Worm (Caenorhabditis elegans) whole organism, L2 larva: ENCODE results near the gene str-254.

ENCODE experiments used
- C34F6.9 ChIP-seq: fragments of 150-350 bp; optimal IDR thresholded peaks from 2 replicates; lab custom pipeline; 2014; ENCODE audit warnings: missing biosample characterization, missing genetic modification characterization
- F13H6.1 ChIP-seq: sonication (generic microtip); optimal IDR thresholded peaks from 2 replicates; lab custom pipeline; 2016; ENCODE audit warnings: missing genetic modification characterization, missing compliant biosample characterization
- R02D3.7 ChIP-seq: fragments of 150-350 bp; optimal IDR thresholded peaks from 2 replicates; lab custom pipeline; 2014; ENCODE audit warnings: missing biosample characterization, missing genetic modification characterization
- Y55F3AM.14 ChIP-seq: fragments of 200-800 bp; sonication (Bioruptor generic); optimal IDR thresholded peaks from 2 replicates; lab custom pipeline; 2018; ENCODE audit warnings: mild to moderate bottlenecking, missing genetic modification characterization, missing compliant biosample characterization
- alr-1 ChIP-seq: fragments of 150-350 bp; optimal IDR thresholded peaks from 2 replicates; lab custom pipeline; 2014; ENCODE audit warnings: missing biosample characterization, missing genetic modification characterization
- ama-1 ChIP-seq: fragments of 150-350 bp; optimal IDR thresholded peaks from 2 replicates; lab custom pipeline; 2018; ENCODE audit warnings: inconsistent platforms
- blmp-1 ChIP-seq: sonication (generic microtip); optimal IDR thresholded peaks from 2 replicates; lab custom pipeline; 2017; ENCODE audit warnings: missing genetic modification characterization, mild to moderate bottlenecking, missing compliant biosample characterization, antibody characterized with exemption, moderate library complexity; ENCODE audit not compliant: insufficient read depth
- ceh-16 ChIP-seq: fragments of 150-350 bp; optimal IDR thresholded peaks from 2 replicates; lab custom pipeline; 2014; ENCODE audit warnings: missing biosample characterization, missing genetic modification characterization
- dmd-4 ChIP-seq: sonication (generic microtip); optimal IDR thresholded peaks from 2 replicates; lab custom pipeline; 2017; ENCODE audit warnings: missing biosample characterization, missing genetic modification characterization
- egl-27 ChIP-seq: sonication (generic microtip); optimal IDR thresholded peaks from 3 replicates; lab custom pipeline; 2017; ENCODE audit warnings: missing biosample characterization, missing genetic modification reagents, missing genetic modification characterization
- elt-3 ChIP-seq: sonication (generic microtip); optimal IDR thresholded peaks from 2 replicates; lab custom pipeline; 2017; ENCODE audit warnings: missing biosample characterization, missing genetic modification characterization
- fos-1 ChIP-seq: fragments of 150-350 bp; optimal IDR thresholded peaks from 2 replicates; lab custom pipeline; 2014; ENCODE audit warnings: missing biosample characterization, missing genetic modification characterization
- gmeb-1 ChIP-seq: fragments of 150-350 bp; optimal IDR thresholded peaks from 2 replicates; lab custom pipeline; 2014; ENCODE audit warnings: missing biosample characterization, missing genetic modification characterization
- lin-11 ChIP-seq: fragments of 150-350 bp; sonication (generic microtip); optimal IDR thresholded peaks from 2 replicates; lab custom pipeline; 2014; ENCODE audit warnings: missing biosample characterization, missing genetic modification characterization, inconsistent platforms, mixed read lengths
- lin-13 ChIP-seq: fragments of 150-350 bp; optimal IDR thresholded peaks from 2 replicates; lab custom pipeline; 2014; ENCODE audit warnings: missing biosample characterization, missing genetic modification reagents, missing genetic modification characterization
- lin-39 ChIP-seq: fragments of 150-350 bp; optimal IDR thresholded peaks from 2 replicates; lab custom pipeline; 2014; ENCODE audit warnings: missing biosample characterization, missing genetic modification reagents, missing genetic modification characterization
- lsy-2 ChIP-seq, 2 experiments: fragments of 150-350 bp in 1 of 2; sonication (generic microtip) in 1 of 2; optimal IDR thresholded peaks; 2 replicates each; lab custom pipeline; 2014 to 2017; ENCODE audit warnings: missing biosample characterization in 2 of 2, missing genetic modification characterization in 2 of 2
- mab-5 ChIP-seq: fragments of 150-350 bp; optimal IDR thresholded peaks from 2 replicates; lab custom pipeline; 2014; ENCODE audit warnings: missing biosample characterization, missing genetic modification characterization
- mbf-1 ChIP-seq: sonication (generic microtip); optimal IDR thresholded peaks from 2 replicates; lab custom pipeline; 2017; ENCODE audit warnings: missing biosample characterization, missing genetic modification characterization
- mdl-1 ChIP-seq, 2 experiments: fragments of 150-350 bp in 1 of 2; sonication (generic microtip) in 1 of 2; optimal IDR thresholded peaks; 2 replicates each; lab custom pipeline; 2017; ENCODE audit warnings: missing biosample characterization in 2 of 2, missing genetic modification characterization in 2 of 2
- nhr-11 ChIP-seq: fragments of 150-350 bp; optimal IDR thresholded peaks from 2 replicates; lab custom pipeline; 2014; ENCODE audit warnings: missing biosample characterization, missing genetic modification characterization
- nhr-12 ChIP-seq: fragments of 150-350 bp; optimal IDR thresholded peaks from 2 replicates; lab custom pipeline; 2014; ENCODE audit warnings: missing biosample characterization, missing genetic modification characterization
- nhr-129 ChIP-seq: fragments of 150-350 bp; optimal IDR thresholded peaks from 2 replicates; lab custom pipeline; 2014; ENCODE audit warnings: missing biosample characterization, missing genetic modification characterization
- nhr-21 ChIP-seq: fragments of 150-350 bp; optimal IDR thresholded peaks from 2 replicates; lab custom pipeline; 2014; ENCODE audit warnings: missing biosample characterization, missing genetic modification characterization
- nhr-25 ChIP-seq: fragments of 150-350 bp; sonication (generic microtip); optimal IDR thresholded peaks from 3 replicates; lab custom pipeline; 2014; ENCODE audit warnings: missing biosample characterization, missing genetic modification characterization
- nhr-6 ChIP-seq: fragments of 150-350 bp; optimal IDR thresholded peaks from 2 replicates; lab custom pipeline; 2014; ENCODE audit warnings: missing biosample characterization, missing genetic modification characterization
- sem-4 ChIP-seq: fragments of 150-350 bp; optimal IDR thresholded peaks from 2 replicates; lab custom pipeline; 2014; ENCODE audit warnings: missing biosample characterization, missing genetic modification reagents, missing genetic modification characterization
- skn-1 ChIP-seq: sonication (generic microtip); optimal IDR thresholded peaks from 2 replicates; lab custom pipeline; 2017; ENCODE audit warnings: missing biosample characterization, missing genetic modification characterization
- sma-3 ChIP-seq: sonication (generic microtip); optimal IDR thresholded peaks from 2 replicates; lab custom pipeline; 2016; ENCODE audit warnings: missing genetic modification reagents, missing genetic modification characterization, missing compliant biosample characterization
- sma-9 ChIP-seq, 2 experiments: fragments of 150-350 bp in 1 of 2; sonication (generic microtip) in 1 of 2; optimal IDR thresholded peaks; 2 replicates each; lab custom pipeline; 2014 to 2016; ENCODE audit warnings: missing genetic modification characterization in 2 of 2, mild to moderate bottlenecking in 1 of 2, missing biosample characterization in 1 of 2, missing compliant biosample characterization in 1 of 2, missing genetic modification reagents in 1 of 2, moderate library complexity in 1 of 2
- unc-55 ChIP-seq: fragments of 150-350 bp; sonication (generic microtip); optimal IDR thresholded peaks from 3 replicates; lab custom pipeline; 2014; ENCODE audit warnings: missing biosample characterization, missing genetic modification reagents, missing genetic modification characterization
- unc-62 ChIP-seq: fragments of 150-350 bp; optimal IDR thresholded peaks from 2 replicates; lab custom pipeline; 2014; ENCODE audit warnings: missing biosample characterization, missing genetic modification reagents, missing genetic modification characterization
- zag-1 ChIP-seq: fragments of 150-350 bp; optimal IDR thresholded peaks from 2 replicates; lab custom pipeline; 2014; ENCODE audit warnings: missing biosample characterization, missing genetic modification characterization
- ztf-1 ChIP-seq: fragments of 200-800 bp; sonication (Bioruptor generic); conservative IDR thresholded peaks from 2 replicates; pipeline ENCODE4 v1.3.6; 2022; ENCODE audit warnings: missing genetic modification characterization, missing compliant biosample characterization
- ztf-11 ChIP-seq: sonication (generic microtip); optimal IDR thresholded peaks from 2 replicates; lab custom pipeline; 2017; ENCODE audit warnings: missing biosample characterization, missing genetic modification characterization

str-254 gene

ce11 chrV:16153375-16153774 lies at the start of gene str-254:
Gene str-254, minus strand, starts transcription at chrV:16153475.
- TF ChIP-seq fos-1 (no peak), lsy-2 (tag; optimal IDR thresholded peaks at IDR 0.05; lab: Kevin White, UChicago) (no peak), Y55F3AM.14 (GFP tag; lab: Kevin White, UChicago) (no peak), R02D3.7 (no peak), sem-4 (tag; lab: Kevin White, UChicago) (no peak), sma-9 (GFP tag; optimal IDR thresholded peaks at IDR 0.05; lab: Kevin White, UChicago) (no peak), sma-9 (tag; optimal IDR thresholded peaks at IDR 0.05; lab: Kevin White, UChicago) (no peak), nhr-12 (tag; lab: Kevin White, UChicago) (no peak), ztf-1 (GFP tag; lab: Robert Waterston, UW) (no peak), C34F6.9 (tag; lab: Kevin White, UChicago) (no peak), mbf-1 (tag; lab: Kevin White, UChicago) (no peak), blmp-1 (tag; lab: Kevin White, UChicago) (no peak), nhr-11 (tag; lab: Kevin White, UChicago) (no peak), sma-3 (GFP tag; lab: Kevin White, UChicago) (no peak), dmd-4 (tag; lab: Kevin White, UChicago) (no peak), mab-5 (tag; lab: Kevin White, UChicago) (no peak), unc-62 (GFP tag; lab: Kevin White, UChicago) (no peak), nhr-6 (tag; lab: Kevin White, UChicago) (no peak), alr-1 (no peak), ama-1 (lab: Kevin White, UChicago) (no peak), ztf-11 (tag; lab: Kevin White, UChicago) (no peak)
- TF ChIP-seq, all 48 proteins: peak for 0

- no peak for TF ChIP-seq zag-1 (tag; lab: Kevin White, UChicago)
- TF ChIP-seq nhr-21 (tag; lab: Kevin White, UChicago): no peak
- no peak for TF ChIP-seq elt-3 (tag; lab: Kevin White, UChicago)
- TF ChIP-seq mbf-1 (tag; lab: Kevin White, UChicago): no peak
- no peak for TF ChIP-seq skn-1 (tag; lab: Kevin White, UChicago)
- no peak for TF ChIP-seq unc-55 (GFP tag; lab: Kevin White, UChicago)
- no peak for TF ChIP-seq egl-27
- TF ChIP-seq lin-39 (tag; lab: Kevin White, UChicago): no peak
- no peak for TF ChIP-seq nhr-25 (tag; lab: Kevin White, UChicago)
- TF ChIP-seq blmp-1 (tag; lab: Kevin White, UChicago): no peak
- no peak for TF ChIP-seq nhr-6 (tag; lab: Kevin White, UChicago)
- TF ChIP-seq ceh-16 (tag; lab: Kevin White, UChicago): no peak
- no peak for TF ChIP-seq sem-4 (tag; lab: Kevin White, UChicago)
- TF ChIP-seq dmd-4 (tag; lab: Kevin White, UChicago): no peak
- TF ChIP-seq F13H6.1 (tag; lab: Kevin White, UChicago): no peak
- TF ChIP-seq lin-13 (GFP tag; lab: Kevin White, UChicago): no peak
- TF ChIP-seq mab-5 (tag; lab: Kevin White, UChicago): no peak
Observed at ce11 chrV:16202618-16203017, 49.3 kb upstream of the str-254 start, which contains the start of gene F11A5.18. Gene F11A5.18, plus strand, starts transcription at chrV:16202918.

- TF ChIP-seq lin-13 (GFP tag; lab: Kevin White, UChicago) (no peak), elt-3 (tag; lab: Kevin White, UChicago) (no peak), lsy-2 (tag; optimal IDR thresholded peaks at IDR 0.05; lab: Kevin White, UChicago) (no peak), mdl-1 (tag; optimal IDR thresholded peaks at IDR 0.05; lab: Kevin White, UChicago) (no peak), dmd-4 (tag; lab: Kevin White, UChicago) (no peak), sem-4 (tag; lab: Kevin White, UChicago) (no peak), lin-11 (tag; lab: Kevin White, UChicago) (no peak), lin-39 (tag; lab: Kevin White, UChicago) (no peak), nhr-21 (tag; lab: Kevin White, UChicago) (no peak), zag-1 (tag; lab: Kevin White, UChicago) (no peak), nhr-129 (tag; lab: Kevin White, UChicago) (no peak), ztf-11 (tag; lab: Kevin White, UChicago) (no peak), F13H6.1 (tag; lab: Kevin White, UChicago) (no peak), ztf-1 (GFP tag; lab: Robert Waterston, UW) (no peak), nhr-11 (tag; lab: Kevin White, UChicago) (no peak), unc-55 (GFP tag; lab: Kevin White, UChicago) (no peak), gmeb-1 (tag; lab: Kevin White, UChicago) (no peak)
Observed at ce11 chrV:16201730-16202129, 48.5 kb upstream of the str-254 start, which contains the start of gene F11A5.17. Gene F11A5.17, plus strand, starts transcription at chrV:16202030.
